Worm (Caenorhabditis elegans): Measurements from ENCODE around the gene elo-3.

DNA sequence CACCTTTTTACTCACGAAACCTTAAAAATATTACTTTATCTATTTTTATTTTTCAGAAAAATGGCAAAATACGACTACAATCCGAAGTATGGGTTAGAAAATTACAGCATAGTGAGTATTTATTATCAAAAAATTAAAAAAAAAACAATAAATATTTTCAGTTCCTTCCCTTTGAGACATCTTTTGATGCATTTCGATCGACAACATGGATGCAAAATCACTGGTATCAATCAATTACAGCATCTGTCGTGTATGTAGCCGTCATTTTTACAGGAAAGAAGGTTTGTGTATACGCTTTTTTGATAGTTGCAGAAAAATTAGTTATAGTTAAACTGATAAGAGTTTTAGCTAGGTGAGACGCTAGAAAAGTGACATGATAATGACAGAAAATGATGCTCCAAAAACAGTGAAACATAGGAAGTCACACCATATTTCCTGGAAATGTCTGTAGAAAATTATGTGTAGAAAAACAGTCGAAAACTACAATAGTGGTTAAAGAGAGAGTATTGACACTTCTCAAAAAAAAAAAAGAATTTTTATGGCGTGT lies at the start of gene elo-3:
- TF ChIP-seq dao-5 (tag; optimal IDR thresholded peaks at IDR 0.05) (no peak), him-1 (tag; optimal IDR thresholded peaks at IDR 0.05) (no peak)

All from whole organism, L4/young adult.